Worm (Caenorhabditis elegans): ENCODE data around the gene Y26E6A.2.

ce11 chrX:13878082-13878481 is 36.1 kb downstream of the Y26E6A.2 start:
- TF ChIP-seq nfya-1 (tag; optimal IDR thresholded peaks at IDR 0.05; ENCODE audit: borderline replicate concordance, insufficient read depth) (no peak), hsf-1 (GFP tag; IDR thresholded peaks at IDR 0.05) (no peak), pbrm-1 (GFP tag; IDR thresholded peaks at IDR 0.05) (no peak), C06A6.2 (GFP tag; conservative IDR thresholded peaks at IDR 0.05) (no peak), egl-44 (GFP tag; IDR thresholded peaks at IDR 0.05) (no peak), snpc-3.4 (tag; optimal IDR thresholded peaks at IDR 0.05) (no peak)

All from whole organism, young adult.